Fruit fly (Drosophila melanogaster): Measurements from ENCODE around the gene ppk27.
A peak's percentile ranks its signal among the peaks of the same experiment; 100 is the strongest.

ppk27 gene

DNA sequence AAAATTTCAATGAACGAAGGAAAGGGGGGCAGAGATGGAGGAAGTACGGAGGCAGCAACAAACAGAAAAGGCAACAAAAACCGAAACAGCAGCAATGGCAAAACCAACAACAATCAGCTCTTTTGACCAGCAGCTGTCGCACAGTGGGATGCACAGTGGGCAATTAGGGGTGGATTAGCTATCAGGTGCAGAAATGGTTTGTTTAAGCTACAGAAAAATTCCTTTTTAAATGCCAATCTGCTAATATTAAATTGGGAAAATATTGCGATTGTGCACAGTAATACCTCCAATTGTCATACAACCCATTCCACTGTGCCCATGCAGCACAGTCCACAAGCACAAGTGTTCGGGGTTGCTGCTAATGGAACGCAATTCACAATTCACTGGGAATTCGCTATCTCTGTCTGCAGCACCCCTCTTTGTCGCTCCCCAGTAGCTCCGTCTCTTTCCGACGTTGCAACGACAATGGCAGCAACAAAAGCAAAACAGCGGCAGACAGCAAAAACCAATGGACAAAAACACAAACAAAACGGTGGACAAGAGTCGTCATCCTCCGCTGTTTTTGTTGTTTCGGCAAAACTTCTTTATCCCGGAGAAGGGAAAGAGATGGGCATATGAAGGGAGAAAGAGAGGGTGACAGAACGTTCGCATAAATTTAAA is 30.1 kb upstream of the ppk27 start (continued):
- peak; percentile 90 for TF ChIP-seq CG18262 (tag; optimal IDR thresholded peaks at IDR 0.05)
- TF ChIP-seq CG3065 (GFP tag; optimal IDR thresholded peaks at IDR 0.05): peak; percentile 94
- TF ChIP-seq Taf1 (GFP tag; IDR thresholded peaks at IDR 0.05): peak; percentile 93
- peak; percentile 87 for TF ChIP-seq sr (GFP tag; IDR thresholded peaks at IDR 0.05)
- TF ChIP-seq sob (GFP tag; IDR thresholded peaks at IDR 0.05): peak; percentile 94
- peak; percentile 94 for TF ChIP-seq mam (GFP tag; optimal IDR thresholded peaks at IDR 0.05)
- peak; percentile 76 for TF ChIP-seq schlank (tag; optimal IDR thresholded peaks at IDR 0.05)
- TF ChIP-seq shn (GFP tag; optimal IDR thresholded peaks at IDR 0.05): peak; percentile 97
- TF ChIP-seq CG14860 (GFP tag; IDR thresholded peaks at IDR 0.05; ENCODE audit: partially characterized antibody): peak; percentile 32; the same call in 1 of the 3 replicates
- peak in 1 of 2 experiments; percentile 64 for TF ChIP-seq Hr78 (GFP tag; optimal IDR thresholded peaks at IDR 0.05)
- peak; percentile 67; the same call in 1 of the 3 replicates for TF ChIP-seq z (GFP tag; IDR thresholded peaks at IDR 0.05)
- no peak for TF ChIP-seq ash1 (GFP tag; optimal IDR thresholded peaks at IDR 0.05)
- peak; percentile 96 for TF ChIP-seq CG9609 (GFP tag; optimal IDR thresholded peaks at IDR 0.05)
- TF ChIP-seq CG6791 (GFP tag; IDR thresholded peaks at IDR 0.05; ENCODE audit: partially characterized antibody): peak; percentile 21; the same call in 1 of the 3 replicates
- peak; percentile 91 for TF ChIP-seq psq (GFP tag; optimal IDR thresholded peaks at IDR 0.05)
- TF ChIP-seq CG15011 (GFP tag; optimal IDR thresholded peaks at IDR 0.05): peak; percentile 68
- peak; percentile 99 for TF ChIP-seq Drgx (GFP tag; IDR thresholded peaks at IDR 0.05)
- peak; percentile 97 for TF ChIP-seq Rx (GFP tag; IDR thresholded peaks at IDR 0.05)
- peak; percentile 82 for TF ChIP-seq eyg (GFP tag; optimal IDR thresholded peaks at IDR 0.05)
- TF ChIP-seq inv (GFP tag; IDR thresholded peaks at IDR 0.05; ENCODE audit: partially characterized antibody): no peak
- TF ChIP-seq CG14441 (GFP tag; IDR thresholded peaks at IDR 0.05): peak; percentile 98
- peak; percentile 90 for TF ChIP-seq ems (GFP tag; optimal IDR thresholded peaks at IDR 0.05)
- peak; percentile 95 for TF ChIP-seq ranshi (GFP tag; IDR thresholded peaks at IDR 0.05)
- peak; percentile 92 for TF ChIP-seq ewg (GFP tag; optimal IDR thresholded peaks at IDR 0.05)
- peak; percentile 88 for TF ChIP-seq CoRest (tag; optimal IDR thresholded peaks at IDR 0.05)
- TF ChIP-seq CG10366 (GFP tag; IDR thresholded peaks at IDR 0.05): peak; percentile 96
- peak; percentile 87 for TF ChIP-seq CG3847 (GFP tag; IDR thresholded peaks at IDR 0.05)
- peak; percentile 97 for TF ChIP-seq CG17328 (GFP tag; IDR thresholded peaks at IDR 0.05)
- peak; percentile 94 for TF ChIP-seq ab (GFP tag; optimal IDR thresholded peaks at IDR 0.05)
- peak; percentile 96 for TF ChIP-seq H2.0 (GFP tag; IDR thresholded peaks at IDR 0.05)
- TF ChIP-seq Aef1 (GFP tag; IDR thresholded peaks at IDR 0.05): peak; percentile 94
- TF ChIP-seq Med (GFP tag): peak; percentile 99
- peak; percentile 79 for TF ChIP-seq CG9437 (GFP tag; optimal IDR thresholded peaks at IDR 0.05)
- TF ChIP-seq row (GFP tag; IDR thresholded peaks at IDR 0.05): peak; percentile 94
- TF ChIP-seq dimm (GFP tag; IDR thresholded peaks at IDR 0.05): peak; percentile 94
- no peak for TF ChIP-seq Dp (GFP tag; optimal IDR thresholded peaks at IDR 0.05)
- TF ChIP-seq fd64A (GFP tag; optimal IDR thresholded peaks at IDR 0.05): peak; percentile 67
- TF ChIP-seq onecut (GFP tag; IDR thresholded peaks at IDR 0.05): peak; percentile 88
- TF ChIP-seq CG16813 (GFP tag; IDR thresholded peaks at IDR 0.05; ENCODE audit: partially characterized antibody): peak; percentile 38; the same call in 1 of the 3 replicates
- TF ChIP-seq phol (tag; optimal IDR thresholded peaks at IDR 0.05): peak; percentile 88
- peak; percentile 83 for TF ChIP-seq CG6254 (GFP tag; optimal IDR thresholded peaks at IDR 0.05)
- peak; percentile 72 for TF ChIP-seq Nf-YB (GFP tag; optimal IDR thresholded peaks at IDR 0.05)
- TF ChIP-seq HLH4C (GFP tag; IDR thresholded peaks at IDR 0.05; ENCODE audit: partially characterized antibody): peak; percentile 49; the same call in 2 of the 3 replicates
- no peak for TF ChIP-seq Sin3A (optimal IDR thresholded peaks at IDR 0.05)
- peak; percentile 90 for TF ChIP-seq Bdp1 (GFP tag; optimal IDR thresholded peaks at IDR 0.05)
- no peak for TF ChIP-seq bigmax (GFP tag; optimal IDR thresholded peaks at IDR 0.05)
- peak; percentile 88 for TF ChIP-seq CG17568 (GFP tag; optimal IDR thresholded peaks at IDR 0.05)
- peak; percentile 91 for TF ChIP-seq nau (GFP tag; optimal IDR thresholded peaks at IDR 0.05)
- TF ChIP-seq CG11695 (GFP tag; IDR thresholded peaks at IDR 0.05): peak; percentile 96
- peak; percentile 83 for TF ChIP-seq bowl (GFP tag; IDR thresholded peaks at IDR 0.05)
